Worm (Caenorhabditis elegans) whole organism, midembryonic: ENCODE results near the gene str-115.

Experiments used
- T22C8.4 ChIP-seq: fragments of 200-800 bp; sonication (Bioruptor generic); IDR thresholded peaks from 2 replicates; pipeline ENCODE4 v1.3.6; 2022; ENCODE audit warnings: missing genetic modification characterization, missing compliant biosample characterization
- cog-1 ChIP-seq: sonication (generic microtip); optimal IDR thresholded peaks from 2 replicates; lab custom pipeline; 2016; ENCODE audit warnings: missing genetic modification characterization, missing compliant biosample characterization
- flt-1 ChIP-seq: fragments of 200-800 bp; sonication (Bioruptor generic); IDR thresholded peaks from 2 replicates; pipeline ENCODE4 v1.3.6; 2022; ENCODE audit warnings: missing genetic modification characterization, missing compliant biosample characterization
- klf-2 ChIP-seq: fragments of 200-800 bp; sonication (Bioruptor generic); conservative IDR thresholded peaks from 2 replicates; pipeline ENCODE4 v1.3.6; 2022; ENCODE audit warnings: missing genetic modification reagents, missing genetic modification characterization, missing compliant biosample characterization
- med-1 ChIP-seq: sonication (generic microtip); optimal IDR thresholded peaks from 2 replicates; lab custom pipeline; 2017; ENCODE audit warnings: missing genetic modification characterization, mild to moderate bottlenecking, missing compliant biosample characterization, antibody characterized with exemption, missing genetic modification reagents; ENCODE audit not compliant: insufficient read depth
- ref-1 ChIP-seq: fragments of 200-800 bp; sonication (Bioruptor generic); conservative IDR thresholded peaks from 2 replicates; pipeline ENCODE4 v1.3.6; 2022; ENCODE audit warnings: missing genetic modification reagents, missing genetic modification characterization, missing compliant biosample characterization
- tab-1 ChIP-seq: fragments of 200-800 bp; sonication (Bioruptor generic); IDR thresholded peaks from 2 replicates; pipeline ENCODE4 v1.3.6; 2022; ENCODE audit warnings: missing genetic modification characterization, missing compliant biosample characterization
- ztf-23 ChIP-seq: fragments of 200-800 bp; sonication (Bioruptor generic); IDR thresholded peaks from 2 replicates; pipeline ENCODE4 v1.3.6; 2022; ENCODE audit warnings: missing genetic modification reagents, missing genetic modification characterization, missing compliant biosample characterization
- ztf-29 ChIP-seq: fragments of 200-800 bp; sonication (Bioruptor generic); IDR thresholded peaks from 2 replicates; pipeline ENCODE4 v1.3.6; 2022; ENCODE audit warnings: missing genetic modification reagents, missing genetic modification characterization, missing compliant biosample characterization

- TF ChIP-seq med-1 (GFP tag; lab: Kevin White, UChicago) (no peak), tab-1 (GFP tag; lab: Robert Waterston, UW) (no peak), cog-1 (tag; lab: Kevin White, UChicago) (no peak), T22C8.4 (no peak), flt-1 (no peak), ztf-29 (no peak), ztf-23 (GFP tag; lab: Robert Waterston, UW) (no peak), ref-1 (GFP tag; lab: Robert Waterston, UW) (no peak), klf-2 (GFP tag; lab: Robert Waterston, UW) (no peak)
Measured at ce11 chrV:11220936-11221335, 48.0 kb upstream of the str-115 start, which contains the start of gene T19B10.2.
